Worm (Caenorhabditis elegans): ENCODE results near the gene T28H10.1.

The T28H10.1 gene

ce11 chrV:12525526-12525925, 21.9 kb downstream of the T28H10.1 start, which contains the start of gene dyf-4:
TSS of gene dyf-4 (minus strand) at chrV:12525738.
- TF ChIP-seq blmp-1 (tag; optimal IDR thresholded peaks at IDR 0.05) (peak; percentile 93), C04F5.9 (tag; optimal IDR thresholded peaks at IDR 0.05) (no peak), nhr-12 (tag; optimal IDR thresholded peaks at IDR 0.05) (no peak)

- TF ChIP-seq blmp-1 (tag; optimal IDR thresholded peaks at IDR 0.05) (peak; percentile 99), unc-30 (tag; optimal IDR thresholded peaks at IDR 0.05) (no peak)
These were observed 22.5 kb downstream of the T28H10.1 start for ce11 chrV:12526124-12526523.

- TF ChIP-seq jun-1 (tag; optimal IDR thresholded peaks at IDR 0.05) (no peak), sup-37 (GFP tag; optimal IDR thresholded peaks at IDR 0.05) (no peak), unc-86 (tag; optimal IDR thresholded peaks at IDR 0.05) (no peak)
These were observed 23.2 kb downstream of the T28H10.1 start, which contains the start of gene F45D3.1 for ce11 chrV:12526758-12527157. TSS of gene F45D3.1 (plus strand) at chrV:12527058.

- TF ChIP-seq Y116A8C.19 (tag; optimal IDR thresholded peaks at IDR 0.05; ENCODE audit: borderline replicate concordance): no peak
- no peak for TF ChIP-seq unc-86 (tag; optimal IDR thresholded peaks at IDR 0.05)
- no peak for TF ChIP-seq tlp-1 (tag; optimal IDR thresholded peaks at IDR 0.05)
- TF ChIP-seq ztf-11 (tag; optimal IDR thresholded peaks at IDR 0.05): no peak
- peak; percentile 32 for TF ChIP-seq nhr-77 (tag; optimal IDR thresholded peaks at IDR 0.05)
- TF ChIP-seq lin-13 (GFP tag; optimal IDR thresholded peaks at IDR 0.05): peak; percentile 26
- no peak for TF ChIP-seq nhr-84 (tag; optimal IDR thresholded peaks at IDR 0.05)
- peak; percentile 88 for TF ChIP-seq pag-3 (tag; optimal IDR thresholded peaks at IDR 0.05; ENCODE audit: borderline replicate concordance, insufficient read depth)
- no peak for TF ChIP-seq elt-3 (tag; optimal IDR thresholded peaks at IDR 0.05)
- peak; percentile 47 to 60 for TF ChIP-seq efl-1 (optimal IDR thresholded peaks at IDR 0.05)
- peak in 1 of 2 experiments; percentile 92 for TF ChIP-seq efl-1 (GFP tag; optimal IDR thresholded peaks at IDR 0.05 in 1 of 2)
- TF ChIP-seq ceh-90 (tag; optimal IDR thresholded peaks at IDR 0.05): no peak
- TF ChIP-seq alr-1 (tag; optimal IDR thresholded peaks at IDR 0.05; ENCODE audit: borderline replicate concordance): no peak
- TF ChIP-seq rnt-1 (tag; optimal IDR thresholded peaks at IDR 0.05): peak; percentile 36
- TF ChIP-seq efl-3 (GFP tag; optimal IDR thresholded peaks at IDR 0.05): no peak
- peak; percentile 43 for TF ChIP-seq nhr-19 (GFP tag; conservative IDR thresholded peaks at IDR 0.05)
- TF ChIP-seq mep-1 (tag; optimal IDR thresholded peaks at IDR 0.05): peak; percentile 72
- TF ChIP-seq elt-2 (tag; optimal IDR thresholded peaks at IDR 0.05): peak; percentile 13
- TF ChIP-seq fkh-4 (tag; optimal IDR thresholded peaks at IDR 0.05; ENCODE audit: borderline replicate concordance): no peak
- TF ChIP-seq lin-35 (GFP tag; optimal IDR thresholded peaks at IDR 0.05): peak in 1 of 2 experiments; percentile 31
- TF ChIP-seq nhr-237 (tag; optimal IDR thresholded peaks at IDR 0.05): peak; percentile 27
- TF ChIP-seq snu-23 (GFP tag; optimal IDR thresholded peaks at IDR 0.05): peak; percentile 69
- no peak for TF ChIP-seq aha-1 (tag; optimal IDR thresholded peaks at IDR 0.05)
- TF ChIP-seq hpl-2 (GFP tag; optimal IDR thresholded peaks at IDR 0.05): no peak
- TF ChIP-seq C34B4.2 (tag; optimal IDR thresholded peaks at IDR 0.05): no peak
- TF ChIP-seq aly-2 (tag; optimal IDR thresholded peaks at IDR 0.05): no peak
- peak in 1 of 3 experiments; percentile 39 for TF ChIP-seq dpl-1 (GFP tag; optimal IDR thresholded peaks at IDR 0.05)
- TF ChIP-seq C16A3.4 (tag; optimal IDR thresholded peaks at IDR 0.05): no peak
- no peak for TF ChIP-seq egl-13 (tag; optimal IDR thresholded peaks at IDR 0.05)
- TF ChIP-seq nhr-11 (tag; optimal IDR thresholded peaks at IDR 0.05): no peak
- peak; percentile 7; the same call in 1 of the 2 replicates for TF ChIP-seq isw-1 (GFP tag; IDR thresholded peaks at IDR 0.05)
- TF ChIP-seq nhr-47 (tag; optimal IDR thresholded peaks at IDR 0.05): peak; percentile 54
- TF ChIP-seq fkh-10 (GFP tag; optimal IDR thresholded peaks at IDR 0.05): peak; percentile 6
- no peak for TF ChIP-seq ceh-88 (GFP tag; IDR thresholded peaks at IDR 0.05)
- no peak for TF ChIP-seq lin-39 (tag; optimal IDR thresholded peaks at IDR 0.05)
- peak; percentile 9 for TF ChIP-seq blmp-1 (tag; optimal IDR thresholded peaks at IDR 0.05)
- TF ChIP-seq swsn-7 (tag; optimal IDR thresholded peaks at IDR 0.05): peak; percentile 39
- peak; percentile 50 for TF ChIP-seq tbx-2 (tag; optimal IDR thresholded peaks at IDR 0.05)
- TF ChIP-seq egl-27 (tag; optimal IDR thresholded peaks at IDR 0.05): peak in 1 of 2 experiments; percentile 65
- no peak for TF ChIP-seq zip-4 (GFP tag; optimal IDR thresholded peaks at IDR 0.05)
- no peak for TF ChIP-seq hlh-17 (GFP tag; optimal IDR thresholded peaks at IDR 0.05; ENCODE audit: borderline replicate concordance)
- TF ChIP-seq C04F5.9 (tag; optimal IDR thresholded peaks at IDR 0.05): no peak
These were observed 25.3 kb downstream of the T28H10.1 start for ce11 chrV:12528919-12529318.

Data from whole organism, L1 larva.